Worm (Caenorhabditis elegans) whole organism, midembryonic: ENCODE measurements around the gene cutl-19.

Source experiments
- T22C8.4 ChIP-seq: fragments of 200-800 bp; sonication (Bioruptor generic); IDR thresholded peaks from 2 replicates; pipeline ENCODE4 v1.3.6; 2022; ENCODE audit warnings: missing genetic modification characterization, missing compliant biosample characterization
- cog-1 ChIP-seq: sonication (generic microtip); optimal IDR thresholded peaks from 2 replicates; lab custom pipeline; 2016; ENCODE audit warnings: missing genetic modification characterization, missing compliant biosample characterization
- flt-1 ChIP-seq: fragments of 200-800 bp; sonication (Bioruptor generic); IDR thresholded peaks from 2 replicates; pipeline ENCODE4 v1.3.6; 2022; ENCODE audit warnings: missing genetic modification characterization, missing compliant biosample characterization
- klf-2 ChIP-seq: fragments of 200-800 bp; sonication (Bioruptor generic); conservative IDR thresholded peaks from 2 replicates; pipeline ENCODE4 v1.3.6; 2022; ENCODE audit warnings: missing genetic modification reagents, missing genetic modification characterization, missing compliant biosample characterization
- med-1 ChIP-seq: sonication (generic microtip); optimal IDR thresholded peaks from 2 replicates; lab custom pipeline; 2017; ENCODE audit warnings: missing genetic modification characterization, mild to moderate bottlenecking, missing compliant biosample characterization, antibody characterized with exemption, missing genetic modification reagents; ENCODE audit not compliant: insufficient read depth
- tab-1 ChIP-seq: fragments of 200-800 bp; sonication (Bioruptor generic); IDR thresholded peaks from 2 replicates; pipeline ENCODE4 v1.3.6; 2022; ENCODE audit warnings: missing genetic modification characterization, missing compliant biosample characterization
- ztf-23 ChIP-seq: fragments of 200-800 bp; sonication (Bioruptor generic); IDR thresholded peaks from 2 replicates; pipeline ENCODE4 v1.3.6; 2022; ENCODE audit warnings: missing genetic modification reagents, missing genetic modification characterization, missing compliant biosample characterization

- TF ChIP-seq cog-1 (no peak), med-1 (GFP tag; lab: Kevin White, UChicago) (no peak), T22C8.4 (GFP tag; lab: Robert Waterston, UW) (no peak), tab-1 (GFP tag; lab: Robert Waterston, UW) (no peak), ztf-23 (no peak), flt-1 (no peak), klf-2 (no peak)
Measured at ce11 chrIII:5225321-5225720, 7.9 kb upstream of the cutl-19 start, which contains the start of gene nex-1.
